Worm (Caenorhabditis elegans) whole organism, L3 larva: ENCODE results near the gene C33H5.16.

Experiments
- ZK546.5 ChIP-seq: sonication (generic microtip); optimal IDR thresholded peaks from 2 replicates; lab custom pipeline; 2017; ENCODE audit warnings: missing biosample characterization, missing genetic modification characterization
- aly-2 ChIP-seq: fragments of 150-350 bp; optimal IDR thresholded peaks from 2 replicates; lab custom pipeline; 2014; ENCODE audit warnings: missing biosample characterization, missing genetic modification characterization
- ama-1 ChIP-seq: fragments of 150-350 bp; optimal IDR thresholded peaks from 2 replicates; lab custom pipeline; 2018
- ceh-16 ChIP-seq: sonication (generic microtip); optimal IDR thresholded peaks from 2 replicates; lab custom pipeline; 2017; ENCODE audit warnings: missing biosample characterization, missing genetic modification characterization
- ceh-28 ChIP-seq: fragments of 150-350 bp; optimal IDR thresholded peaks from 2 replicates; lab custom pipeline; 2014; ENCODE audit warnings: missing biosample characterization, missing genetic modification reagents, missing genetic modification characterization
- ceh-82 ChIP-seq: fragments of 150-350 bp; optimal IDR thresholded peaks from 2 replicates; lab custom pipeline; 2014; ENCODE audit warnings: missing biosample characterization, missing genetic modification characterization
- egl-27 ChIP-seq: sonication (generic microtip); optimal IDR thresholded peaks from 4 replicates; lab custom pipeline; 2017; ENCODE audit warnings: missing biosample characterization, missing genetic modification reagents, missing genetic modification characterization
- egl-5 ChIP-seq: fragments of 150-350 bp; optimal IDR thresholded peaks from 2 replicates; lab custom pipeline; 2017; ENCODE audit warnings: missing biosample characterization, missing genetic modification reagents, missing genetic modification characterization, inconsistent platforms
- elt-2 ChIP-seq: sonication (generic microtip); optimal IDR thresholded peaks from 2 replicates; lab custom pipeline; 2016; ENCODE audit warnings: missing genetic modification reagents, mild to moderate bottlenecking, missing genetic modification characterization, missing compliant biosample characterization
- elt-3 ChIP-seq, 3 experiments: fragments of 150-350 bp in 1 of 3; sonication (generic microtip) in 2 of 3; optimal IDR thresholded peaks; 2 replicates in 2 of 3; 4 replicates in 1 of 3; lab custom pipeline; 2014 to 2017; ENCODE audit warnings: missing biosample characterization in 3 of 3, missing genetic modification characterization in 3 of 3
- eor-1 ChIP-seq, 2 experiments: fragments of 150-350 bp; optimal IDR thresholded peaks; 2 replicates each; lab custom pipeline; 2014 to 2018; ENCODE audit warnings: missing biosample characterization in 2 of 2, missing genetic modification characterization in 2 of 2
- fkh-10 ChIP-seq: sonication (generic microtip); optimal IDR thresholded peaks from 2 replicates; lab custom pipeline; 2017; ENCODE audit warnings: missing biosample characterization, missing genetic modification reagents, missing genetic modification characterization
- fkh-2 ChIP-seq: fragments of 150-350 bp; optimal IDR thresholded peaks from 2 replicates; lab custom pipeline; 2014; ENCODE audit warnings: missing biosample characterization, missing genetic modification reagents, missing genetic modification characterization
- fos-1 ChIP-seq: fragments of 150-350 bp; optimal IDR thresholded peaks from 2 replicates; lab custom pipeline; 2014; ENCODE audit warnings: missing biosample characterization, missing genetic modification characterization
- hmg-11 ChIP-seq: sonication (generic microtip); optimal IDR thresholded peaks from 2 replicates; lab custom pipeline; 2016; ENCODE audit warnings: missing genetic modification characterization, missing compliant biosample characterization
- jun-1 ChIP-seq: fragments of 150-350 bp; optimal IDR thresholded peaks from 2 replicates; lab custom pipeline; 2014; ENCODE audit warnings: missing biosample characterization, missing genetic modification reagents, missing genetic modification characterization
- lin-15B ChIP-seq: fragments of 150-350 bp; optimal IDR thresholded peaks from 2 replicates; lab custom pipeline; 2014; ENCODE audit warnings: missing biosample characterization, missing genetic modification characterization
- lin-39 ChIP-seq: fragments of 150-350 bp; optimal IDR thresholded peaks from 2 replicates; lab custom pipeline; 2018; ENCODE audit warnings: missing biosample characterization, missing genetic modification reagents, missing genetic modification characterization
- lsy-12 ChIP-seq: sonication (generic microtip); optimal IDR thresholded peaks from 2 replicates; lab custom pipeline; 2016; ENCODE audit warnings: mild to moderate bottlenecking, missing genetic modification characterization, missing compliant biosample characterization
- mml-1 ChIP-seq: fragments of 150-350 bp; sonication (generic microtip); optimal IDR thresholded peaks from 3 replicates; lab custom pipeline; 2014; ENCODE audit warnings: missing biosample characterization, missing genetic modification characterization
- nfya-1 ChIP-seq: sonication (generic microtip); optimal IDR thresholded peaks from 2 replicates; lab custom pipeline; 2017; ENCODE audit warnings: missing genetic modification characterization, mild to moderate bottlenecking, missing compliant biosample characterization, antibody characterized with exemption, moderate library complexity; ENCODE audit not compliant: insufficient read depth
- nhr-11 ChIP-seq: fragments of 150-350 bp; optimal IDR thresholded peaks from 2 replicates; lab custom pipeline; 2014; ENCODE audit warnings: missing biosample characterization, missing genetic modification characterization
- nhr-12 ChIP-seq: fragments of 150-350 bp; optimal IDR thresholded peaks from 2 replicates; lab custom pipeline; 2014; ENCODE audit warnings: missing biosample characterization, missing genetic modification characterization
- nhr-237 ChIP-seq: fragments of 150-350 bp; optimal IDR thresholded peaks from 2 replicates; lab custom pipeline; 2014; ENCODE audit warnings: missing biosample characterization, missing genetic modification characterization
- nhr-25 ChIP-seq: sonication (generic microtip); optimal IDR thresholded peaks from 2 replicates; lab custom pipeline; 2017; ENCODE audit warnings: missing biosample characterization, missing genetic modification characterization
- nhr-28 ChIP-seq: fragments of 150-350 bp; optimal IDR thresholded peaks from 2 replicates; lab custom pipeline; 2014; ENCODE audit warnings: missing biosample characterization, missing genetic modification characterization
- nhr-43 ChIP-seq: sonication (generic microtip); optimal IDR thresholded peaks from 2 replicates; lab custom pipeline; 2016; ENCODE audit warnings: mild to moderate bottlenecking, missing genetic modification characterization, missing compliant biosample characterization; ENCODE audit not compliant: poor library complexity, severe bottlenecking
- nhr-67 ChIP-seq: fragments of 150-350 bp; optimal IDR thresholded peaks from 2 replicates; lab custom pipeline; 2014; ENCODE audit warnings: missing biosample characterization, missing genetic modification characterization
- nhr-77 ChIP-seq: fragments of 150-350 bp; optimal IDR thresholded peaks from 2 replicates; lab custom pipeline; 2014; ENCODE audit warnings: missing biosample characterization, missing genetic modification characterization
- pha-4 ChIP-seq: fragments of 150-350 bp; optimal IDR thresholded peaks from 2 replicates; lab custom pipeline; 2014; ENCODE audit warnings: missing biosample characterization, missing genetic modification reagents, missing genetic modification characterization
- pqm-1 ChIP-seq: fragments of 150-350 bp; optimal IDR thresholded peaks from 2 replicates; lab custom pipeline; 2017; ENCODE audit warnings: missing biosample characterization, missing genetic modification characterization, inconsistent platforms
- sea-2 ChIP-seq: fragments of 150-350 bp; sonication (generic microtip); optimal IDR thresholded peaks from 4 replicates; lab custom pipeline; 2014; ENCODE audit warnings: missing biosample characterization, missing genetic modification reagents, missing genetic modification characterization
- snpc-4 ChIP-seq: fragments of 150-350 bp; optimal IDR thresholded peaks from 2 replicates; lab custom pipeline; 2014; ENCODE audit warnings: missing biosample characterization, missing genetic modification characterization
- tbx-2 ChIP-seq: sonication (generic microtip); optimal IDR thresholded peaks from 2 replicates; lab custom pipeline; 2016; ENCODE audit warnings: mild to moderate bottlenecking, missing genetic modification characterization, missing compliant biosample characterization
- unc-39 ChIP-seq: sonication (generic microtip); optimal IDR thresholded peaks from 4 replicates; lab custom pipeline; 2017; ENCODE audit warnings: missing biosample characterization, missing genetic modification characterization
- unc-62 ChIP-seq: fragments of 150-350 bp; sonication (generic microtip); optimal IDR thresholded peaks from 4 replicates; lab custom pipeline; 2014; ENCODE audit warnings: missing biosample characterization, missing genetic modification reagents, missing genetic modification characterization
- ztf-11 ChIP-seq: fragments of 150-350 bp; optimal IDR thresholded peaks from 2 replicates; lab custom pipeline; 2014; ENCODE audit warnings: missing biosample characterization, missing genetic modification characterization
- ztf-4 ChIP-seq: fragments of 150-350 bp; optimal IDR thresholded peaks from 2 replicates; lab custom pipeline; 2014; ENCODE audit warnings: missing biosample characterization, missing genetic modification characterization

C33H5.16 gene

DNA sequence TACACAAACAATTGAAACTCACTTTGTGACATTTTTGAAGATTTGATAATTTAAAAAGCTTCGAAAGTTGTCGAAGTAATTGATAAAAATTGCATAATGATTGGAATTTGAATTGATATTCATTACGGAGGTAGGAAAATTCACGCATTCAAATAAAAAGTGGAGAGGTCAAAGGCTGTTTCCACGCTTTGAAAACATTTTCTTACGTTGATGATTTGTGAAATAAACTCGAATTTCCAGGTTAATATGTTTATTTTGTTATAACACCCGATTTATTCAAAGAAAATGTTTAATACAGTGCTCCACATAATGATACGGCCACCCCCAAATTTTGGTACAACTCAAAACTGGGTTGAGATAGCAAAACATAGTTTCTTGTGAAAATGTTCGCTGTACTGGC, at the start of gene C33H5.16:
Gene C33H5.16 (minus strand): TSS at position 101 of the 400 bp plus-strand sequence.
- TF ChIP-seq elt-3 (tag; optimal IDR thresholded peaks at IDR 0.05; lab: Kevin White, UChicago) (no peak), mml-1 (tag; lab: Kevin White, UChicago) (no peak)

DNA sequence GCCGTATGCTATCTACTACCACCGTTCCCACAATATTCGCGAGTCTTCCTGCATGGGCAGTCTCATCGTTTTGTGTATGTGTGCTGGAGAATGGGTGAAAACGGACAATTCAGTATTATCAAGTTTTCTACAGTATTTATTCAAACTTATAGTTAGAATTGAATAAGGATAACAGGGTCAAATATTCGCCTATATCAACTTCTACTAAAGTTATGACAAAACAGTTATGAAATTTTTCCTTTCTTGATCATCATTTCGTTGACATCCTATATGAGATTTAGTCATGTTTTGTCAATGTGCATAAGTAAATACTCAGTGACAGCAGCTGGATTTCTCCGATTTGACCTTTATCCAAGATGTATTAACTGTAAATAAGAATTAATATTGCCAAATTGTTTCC, 48.1 kb upstream of the C33H5.16 start:
- TF ChIP-seq aly-2 (tag; lab: Kevin White, UChicago), result no peak
- no peak for TF ChIP-seq nhr-67 (tag; lab: Kevin White, UChicago)
- TF ChIP-seq nhr-237 (tag; lab: Kevin White, UChicago), result no peak
- no peak for TF ChIP-seq egl-27 (tag; lab: Kevin White, UChicago)
- no peak for TF ChIP-seq ztf-11 (tag; lab: Kevin White, UChicago)
- TF ChIP-seq jun-1 (tag; lab: Kevin White, UChicago), result no peak
- no peak for TF ChIP-seq egl-5 (tag; lab: Kevin White, UChicago)
- TF ChIP-seq ZK546.5 (tag; lab: Kevin White, UChicago), result no peak
- no peak for TF ChIP-seq ztf-4 (tag; lab: Kevin White, UChicago)
- no peak for TF ChIP-seq snpc-4
- TF ChIP-seq unc-62 (GFP tag; lab: Kevin White, UChicago), result no peak
- TF ChIP-seq elt-3 (tag; optimal IDR thresholded peaks at IDR 0.05; lab: Kevin White, UChicago), result no peak

DNA sequence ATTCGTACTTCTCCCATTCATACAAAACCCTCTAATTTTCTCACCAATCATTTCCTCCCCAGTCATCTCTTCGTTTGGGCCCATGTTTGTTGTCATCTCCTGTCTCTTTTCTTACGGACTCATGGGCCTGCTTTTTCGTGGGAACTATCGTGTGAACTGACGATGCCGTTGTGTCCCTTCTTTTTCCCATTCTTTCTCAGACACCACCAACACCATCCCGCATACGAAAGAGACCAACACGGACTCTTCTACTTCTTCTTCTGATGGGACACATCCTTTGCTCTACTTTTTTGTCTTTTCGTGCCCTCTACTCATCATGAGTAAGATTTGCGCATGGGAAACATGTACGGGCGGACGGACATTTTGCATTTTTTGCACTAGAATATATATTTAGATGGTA, 47.2 kb upstream of the C33H5.16 start:
- TF ChIP-seq ceh-16 (tag; lab: Kevin White, UChicago) (no peak), nfya-1 (no peak), nhr-77 (tag; lab: Kevin White, UChicago) (no peak), nhr-12 (no peak), nhr-237 (tag; lab: Kevin White, UChicago) (no peak), ZK546.5 (tag; lab: Kevin White, UChicago) (no peak), nhr-11 (tag; lab: Kevin White, UChicago) (no peak), eor-1 (tag; optimal IDR thresholded peaks at IDR 0.05; lab: Kevin White, UChicago) (no peak), nhr-25 (tag; lab: Kevin White, UChicago) (no peak), fos-1 (tag; lab: Kevin White, UChicago) (no peak), nhr-28 (no peak), ceh-82 (tag; lab: Kevin White, UChicago) (no peak), fkh-10 (no peak), ceh-28 (tag; lab: Kevin White, UChicago) (no peak), lsy-12 (tag; lab: Kevin White, UChicago) (no peak), lin-15B (tag; lab: Kevin White, UChicago) (no peak), tbx-2 (tag; lab: Kevin White, UChicago) (no peak)

DNA sequence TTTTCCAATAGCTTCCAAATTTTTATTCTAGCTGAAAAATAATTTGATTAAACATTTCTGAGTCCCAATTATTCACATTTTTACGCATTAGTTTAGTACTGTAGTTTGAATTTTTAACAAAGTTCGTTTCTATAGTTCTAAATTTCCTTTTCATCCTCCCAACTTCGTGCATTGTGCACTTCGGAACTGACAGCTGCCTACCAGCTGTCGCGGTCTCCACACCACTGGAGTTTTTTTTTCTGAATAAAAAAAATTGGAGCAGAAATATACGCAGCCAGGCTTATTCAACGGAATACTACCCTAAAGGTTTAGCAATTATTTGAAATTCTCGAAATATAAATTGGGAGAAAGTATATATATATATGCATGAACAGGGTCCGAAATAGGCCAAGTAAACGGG, 46.1 kb upstream of the C33H5.16 start:
- TF ChIP-seq ZK546.5 (tag; lab: Kevin White, UChicago) (no peak), lin-39 (no peak), nhr-12 (no peak), lsy-12 (tag; lab: Kevin White, UChicago) (no peak), pha-4 (tag; lab: Kevin White, UChicago) (no peak), fkh-2 (tag; lab: Kevin White, UChicago) (no peak), ama-1 (lab: Kevin White, UChicago) (no peak), jun-1 (tag; lab: Kevin White, UChicago) (no peak), elt-3 (tag; optimal IDR thresholded peaks at IDR 0.05; lab: Kevin White, UChicago) (no peak), ceh-16 (tag; lab: Kevin White, UChicago) (no peak), tbx-2 (tag; lab: Kevin White, UChicago) (no peak)

DNA sequence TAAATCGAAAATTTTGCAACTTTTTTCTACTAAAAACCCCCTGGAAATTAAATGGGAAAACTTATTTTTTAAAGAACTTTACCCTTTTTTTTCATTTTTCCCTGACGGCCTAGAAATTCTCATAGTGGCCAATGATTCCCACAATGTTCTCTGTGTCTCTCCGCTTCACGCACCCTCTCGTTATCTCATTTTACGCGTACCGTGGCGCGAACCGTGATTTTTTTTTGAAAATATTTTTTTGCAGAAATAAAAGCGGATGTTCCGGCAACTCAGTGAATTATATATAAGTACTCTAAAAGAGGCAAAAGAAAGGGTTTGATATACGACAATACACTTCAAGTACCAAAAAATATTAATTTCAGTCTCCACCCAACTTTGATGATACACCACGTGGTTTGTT, 43.2 kb upstream of the C33H5.16 start, which contains the start of gene C06A6.2:
Gene C06A6.2 (plus strand): TSS at position 237 of the 400 bp plus-strand sequence.
- TF ChIP-seq nfya-1 (peak; percentile 0), nhr-77 (tag; lab: Kevin White, UChicago) (no peak)

DNA sequence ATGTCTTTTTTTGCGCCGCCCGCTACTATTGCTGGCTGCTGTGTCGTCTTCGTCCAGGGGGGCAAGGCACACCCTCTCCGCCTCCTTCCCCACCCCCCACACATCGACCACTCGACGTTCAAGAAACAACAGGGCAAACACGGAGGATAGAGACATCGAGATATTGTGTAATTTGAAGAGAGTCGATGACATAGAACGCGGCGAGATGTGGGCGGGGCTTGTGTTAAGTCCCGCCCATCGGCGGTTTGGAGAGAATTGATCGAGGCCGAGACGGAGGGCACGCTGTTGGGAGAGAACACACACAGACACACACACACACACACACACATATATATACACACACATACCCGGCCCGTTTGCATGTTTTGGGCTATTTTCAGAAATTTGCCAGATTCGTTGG, 42.4 kb upstream of the C33H5.16 start:
- TF ChIP-seq snpc-4 (peak; percentile 59), lin-39 (peak; percentile 70), nhr-11 (tag; lab: Kevin White, UChicago) (no peak), nhr-12 (no peak), aly-2 (tag; lab: Kevin White, UChicago) (no peak), unc-39 (tag; lab: Kevin White, UChicago) (no peak), eor-1 (tag; optimal IDR thresholded peaks at IDR 0.05; lab: Kevin White, UChicago) (no peak), jun-1 (tag; lab: Kevin White, UChicago) (peak; percentile 53), tbx-2 (tag; lab: Kevin White, UChicago) (peak; percentile 60), egl-5 (tag; lab: Kevin White, UChicago) (no peak), ceh-28 (tag; lab: Kevin White, UChicago) (peak; percentile 48), fos-1 (tag; lab: Kevin White, UChicago) (no peak), unc-62 (GFP tag; lab: Kevin White, UChicago) (no peak), pqm-1 (peak; percentile 16), sea-2 (GFP tag; lab: Kevin White, UChicago) (no peak), ceh-16 (tag; lab: Kevin White, UChicago) (no peak), fkh-10 (no peak), nhr-25 (tag; lab: Kevin White, UChicago) (peak; percentile 74), fkh-2 (tag; lab: Kevin White, UChicago) (no peak), nhr-67 (tag; lab: Kevin White, UChicago) (no peak), ztf-4 (tag; lab: Kevin White, UChicago) (no peak), hmg-11 (tag; lab: Kevin White, UChicago) (peak; percentile 98), lsy-12 (tag; lab: Kevin White, UChicago) (peak; percentile 48), mml-1 (tag; lab: Kevin White, UChicago) (no peak), nhr-43 (tag; lab: Kevin White, UChicago) (peak; percentile 39), lin-15B (tag; lab: Kevin White, UChicago) (peak; percentile 23), elt-2 (tag; lab: Kevin White, UChicago) (peak; percentile 63), nfya-1 (peak; percentile 96)
